Fruit fly (Drosophila melanogaster): ENCODE data around the gene CG3592.

CG3592 gene

DNA sequence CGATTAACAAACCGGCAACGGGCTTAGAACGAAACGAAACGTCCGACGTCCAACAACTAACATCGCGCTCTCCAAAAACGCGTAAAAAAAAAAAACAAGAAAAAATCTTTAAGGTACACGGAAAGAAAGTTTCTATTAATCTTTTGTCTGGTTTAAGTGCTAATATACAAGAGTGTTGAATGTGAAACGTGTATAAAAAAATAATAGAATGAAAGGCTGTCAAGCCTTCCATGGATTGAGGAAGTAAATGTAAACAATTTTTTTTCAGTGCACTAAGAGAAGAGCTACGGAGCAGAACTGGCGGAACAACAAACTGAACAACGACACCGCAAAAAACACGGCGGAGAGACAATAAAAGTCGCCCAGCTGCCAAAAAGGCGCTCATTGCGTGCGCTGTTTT lies 15.2 kb upstream of the CG3592 start, which contains the start of gene CG3588 (continued):
- TF ChIP-seq Deaf1 (tag; optimal IDR thresholded peaks at IDR 0.05): peak; percentile 25
- peak; percentile 13 for TF ChIP-seq Bdp1 (GFP tag; optimal IDR thresholded peaks at IDR 0.05)
- TF ChIP-seq CG9797 (GFP tag; optimal IDR thresholded peaks at IDR 0.05): no peak
- peak; percentile 23 for TF ChIP-seq CG10462 (GFP tag; optimal IDR thresholded peaks at IDR 0.05)
- TF ChIP-seq CG15514 (GFP tag; optimal IDR thresholded peaks at IDR 0.05): peak; percentile 64
- TF ChIP-seq CG3995 (GFP tag; optimal IDR thresholded peaks at IDR 0.05): peak; percentile 5
- TF ChIP-seq CG1603 (tag; optimal IDR thresholded peaks at IDR 0.05): peak; percentile 47
- TF ChIP-seq knrl (GFP tag; IDR thresholded peaks at IDR 0.05; ENCODE audit: partially characterized antibody): no peak
- TF ChIP-seq bbx (GFP tag; IDR thresholded peaks at IDR 0.05; ENCODE audit: partially characterized antibody): no peak
- TF ChIP-seq CG8924 (tag; optimal IDR thresholded peaks at IDR 0.05): peak; percentile 49
- peak; percentile 58 for TF ChIP-seq maf-S (GFP tag; optimal IDR thresholded peaks at IDR 0.05)
- TF ChIP-seq CG10147 (GFP tag; optimal IDR thresholded peaks at IDR 0.05): peak; percentile 75
- peak; percentile 50 for TF ChIP-seq CG8944 (GFP tag; optimal IDR thresholded peaks at IDR 0.05)
- no peak for TF ChIP-seq CG30020 (tag; optimal IDR thresholded peaks at IDR 0.05)
- TF ChIP-seq Dp (GFP tag; optimal IDR thresholded peaks at IDR 0.05): no peak
- peak; percentile 69 for TF ChIP-seq Dek (tag; optimal IDR thresholded peaks at IDR 0.05)
- no peak for TF ChIP-seq Neu2 (GFP tag; optimal IDR thresholded peaks at IDR 0.05; ENCODE audit: borderline replicate concordance)
- peak; percentile 79 for TF ChIP-seq gem (tag; optimal IDR thresholded peaks at IDR 0.05)
- TF ChIP-seq CG17328 (GFP tag; IDR thresholded peaks at IDR 0.05): peak; percentile 65
- TF ChIP-seq pfk (GFP tag; optimal IDR thresholded peaks at IDR 0.05): no peak
- peak; percentile 76 for TF ChIP-seq CG11504 (tag; optimal IDR thresholded peaks at IDR 0.05)
- TF ChIP-seq Doc2 (GFP tag; IDR thresholded peaks at IDR 0.05): no peak
- TF ChIP-seq Ravus (GFP tag; IDR thresholded peaks at IDR 0.05): peak; percentile 58
- TF ChIP-seq psq (GFP tag; optimal IDR thresholded peaks at IDR 0.05): no peak
- TF ChIP-seq fd102C (GFP tag; optimal IDR thresholded peaks at IDR 0.05): no peak
- TF ChIP-seq CG14014 (GFP tag; IDR thresholded peaks at IDR 0.05): peak; percentile 88
- TF ChIP-seq Sry-δ (GFP tag; optimal IDR thresholded peaks at IDR 0.05): no peak
- TF ChIP-seq slou (GFP tag; optimal IDR thresholded peaks at IDR 0.05): peak; percentile 37
- TF ChIP-seq dpn (GFP tag; optimal IDR thresholded peaks at IDR 0.05): peak; percentile 55 to 71
- TF ChIP-seq CG7556 (GFP tag; optimal IDR thresholded peaks at IDR 0.05): peak; percentile 61
- TF ChIP-seq CG6689 (GFP tag; IDR thresholded peaks at IDR 0.05): peak; percentile 71
- peak; percentile 56; the same call in 1 of the 2 replicates for TF ChIP-seq onecut (GFP tag; IDR thresholded peaks at IDR 0.05)
- TF ChIP-seq gt (GFP tag; IDR thresholded peaks at IDR 0.05): no peak
- peak; percentile 26 for TF ChIP-seq CG7987 (GFP tag; optimal IDR thresholded peaks at IDR 0.05)
- no peak for TF ChIP-seq en (GFP tag; optimal IDR thresholded peaks at IDR 0.05)
- TF ChIP-seq CG5953 (GFP tag; IDR thresholded peaks at IDR 0.05): 0 out of 2 replicates have a peak, but pooled peaks have one; percentile 31
- TF ChIP-seq ATbp (GFP tag; optimal IDR thresholded peaks at IDR 0.05): peak; percentile 33
- TF ChIP-seq Hr39 (optimal IDR thresholded peaks at IDR 0.05): no peak
- no peak for TF ChIP-seq inv (GFP tag; IDR thresholded peaks at IDR 0.05; ENCODE audit: partially characterized antibody)
- peak; percentile 84 for TF ChIP-seq lilli (GFP tag; optimal IDR thresholded peaks at IDR 0.05)
- peak; percentile 36 for TF ChIP-seq org-1 (GFP tag; optimal IDR thresholded peaks at IDR 0.05)
- peak; percentile 43 for TF ChIP-seq fd96Cb (tag; optimal IDR thresholded peaks at IDR 0.05)
- TF ChIP-seq Vsx1 (GFP tag; optimal IDR thresholded peaks at IDR 0.05): peak; percentile 16
- TF ChIP-seq Pdp1 (GFP tag; optimal IDR thresholded peaks at IDR 0.05): peak in 1 of 2 experiments; percentile 65
- TF ChIP-seq al (GFP tag; IDR thresholded peaks at IDR 0.05): peak; percentile 89
- no peak for TF ChIP-seq sc (optimal IDR thresholded peaks at IDR 0.05)
- no peak for TF ChIP-seq sc (GFP tag; optimal IDR thresholded peaks at IDR 0.05)
- TF ChIP-seq CG4328 (GFP tag; optimal IDR thresholded peaks at IDR 0.05): no peak
- TF ChIP-seq CG8388 (GFP tag; optimal IDR thresholded peaks at IDR 0.05): peak; percentile 35
- no peak for TF ChIP-seq D19A (tag; optimal IDR thresholded peaks at IDR 0.05)
- no peak for TF ChIP-seq pros (GFP tag; optimal IDR thresholded peaks at IDR 0.05)
